Worm (Caenorhabditis elegans) whole organism, L4 larva: Measurements from ENCODE around the gene ttyh-1.
A peak's percentile ranks its signal among the peaks of the same experiment; 100 is the strongest.

Experiments used
- F26F4.8 ChIP-seq: fragments of 200-800 bp; sonication (Bioruptor generic); conservative IDR thresholded peaks from 2 replicates; pipeline ENCODE4 v1.3.6; 2022; ENCODE audit warnings: missing genetic modification characterization, missing compliant biosample characterization
- F44E2.7 ChIP-seq: fragments of 200-800 bp; sonication (Bioruptor generic); IDR thresholded peaks from 2 replicates; pipeline ENCODE4 v2.1.2; 2022; ENCODE audit warnings: missing genetic modification characterization, missing compliant biosample characterization
- F49E8.2 ChIP-seq: sonication (generic microtip); optimal IDR thresholded peaks from 2 replicates; lab custom pipeline; 2016; ENCODE audit warnings: missing compliant biosample characterization, mild to moderate bottlenecking, missing genetic modification characterization, borderline replicate concordance
- R02D3.7 ChIP-seq: fragments of 150-350 bp; sonication (generic microtip); optimal IDR thresholded peaks from 3 replicates; lab custom pipeline; 2014; ENCODE audit warnings: missing biosample characterization, missing genetic modification characterization
- T26A8.4 ChIP-seq: fragments of 200-800 bp; sonication (Bioruptor generic); IDR thresholded peaks from 2 replicates; pipeline ENCODE4 v1.3.6; 2022; ENCODE audit warnings: missing genetic modification characterization, missing compliant biosample characterization
- aha-1 ChIP-seq: fragments of 150-350 bp; peaks from one replicate; lab custom pipeline; 2014; ENCODE audit warnings: missing biosample characterization, missing genetic modification characterization
- arid-1 ChIP-seq: fragments of 200-800 bp; sonication (Bioruptor generic); conservative IDR thresholded peaks from 2 replicates; pipeline ENCODE4 v1.3.6; 2022; ENCODE audit warnings: missing genetic modification reagents, missing genetic modification characterization, missing compliant biosample characterization
- ceh-28 ChIP-seq: fragments of 150-350 bp; optimal IDR thresholded peaks from 2 replicates; lab custom pipeline; 2014; ENCODE audit warnings: missing biosample characterization, missing genetic modification reagents, missing genetic modification characterization
- ceh-32 ChIP-seq: sonication (generic microtip); optimal IDR thresholded peaks from 2 replicates; lab custom pipeline; 2016; ENCODE audit warnings: mild to moderate bottlenecking, missing genetic modification characterization, missing compliant biosample characterization; ENCODE audit not compliant: poor library complexity
- ceh-44 ChIP-seq: fragments of 200-800 bp; sonication (Bioruptor generic); IDR thresholded peaks from 2 replicates; pipeline ENCODE4 v1.3.6; 2022; ENCODE audit warnings: missing genetic modification reagents, missing genetic modification characterization, missing compliant biosample characterization
- ceh-62 ChIP-seq: sonication (generic microtip); optimal IDR thresholded peaks from 2 replicates; lab custom pipeline; 2017; ENCODE audit warnings: missing biosample characterization, missing genetic modification characterization
- ces-1 ChIP-seq: fragments of 150-350 bp; sonication (generic microtip); optimal IDR thresholded peaks from 4 replicates; lab custom pipeline; 2014; ENCODE audit warnings: missing biosample characterization, missing genetic modification reagents, missing genetic modification characterization
- cey-2 ChIP-seq: sonication (generic microtip); optimal IDR thresholded peaks from 3 replicates; lab custom pipeline; 2017; ENCODE audit warnings: missing genetic modification characterization, mild to moderate bottlenecking, missing compliant biosample characterization, antibody characterized with exemption, borderline replicate concordance; ENCODE audit not compliant: insufficient read depth
- daf-16 ChIP-seq, 3 experiments: sonication (generic microtip); optimal IDR thresholded peaks; 2 replicates each; lab custom pipeline; 2016 to 2017; ENCODE audit warnings: missing genetic modification characterization in 3 of 3, missing genetic modification reagents in 3 of 3, mild to moderate bottlenecking in 2 of 3, missing compliant biosample characterization in 2 of 3, missing biosample characterization in 1 of 3, moderate library complexity in 1 of 3
- daf-19 ChIP-seq: fragments of 200-800 bp; sonication (Bioruptor generic); conservative IDR thresholded peaks from 2 replicates; pipeline ENCODE4 v1.3.6; 2022; ENCODE audit warnings: missing genetic modification characterization, missing compliant biosample characterization
- dmd-6 ChIP-seq: fragments of 200-800 bp; sonication (Bioruptor generic); IDR thresholded peaks from 2 replicates; pipeline ENCODE4 v1.3.6; 2022; ENCODE audit warnings: missing genetic modification reagents, missing genetic modification characterization, missing compliant biosample characterization
- dmd-8 ChIP-seq: fragments of 200-800 bp; sonication (Bioruptor generic); IDR thresholded peaks from 2 replicates; pipeline ENCODE4 v1.3.6; 2022; ENCODE audit warnings: missing genetic modification characterization, missing compliant biosample characterization
- duxl-1 ChIP-seq: sonication (generic microtip); optimal IDR thresholded peaks from 2 replicates; lab custom pipeline; 2016; ENCODE audit warnings: mild to moderate bottlenecking, missing genetic modification characterization, moderate library complexity, missing compliant biosample characterization; ENCODE audit not compliant: poor library complexity
- dve-1 ChIP-seq: sonication (generic microtip); optimal IDR thresholded peaks from 2 replicates; lab custom pipeline; 2017; ENCODE audit warnings: antibody characterized with exemption, mild to moderate bottlenecking, missing genetic modification characterization, missing compliant biosample characterization; ENCODE audit not compliant: insufficient read depth
- egl-27 ChIP-seq: sonication (generic microtip); optimal IDR thresholded peaks from 3 replicates; lab custom pipeline; 2017; ENCODE audit warnings: missing biosample characterization, missing genetic modification reagents, missing genetic modification characterization
- fkh-10 ChIP-seq: fragments of 150-350 bp; optimal IDR thresholded peaks from 2 replicates; lab custom pipeline; 2014; ENCODE audit warnings: missing biosample characterization, missing genetic modification reagents, missing genetic modification characterization
- hif-1 ChIP-seq, 2 experiments: sonication (generic microtip); optimal IDR thresholded peaks; 2 replicates each; lab custom pipeline; 2016 to 2017; ENCODE audit warnings: missing compliant biosample characterization in 2 of 2, missing genetic modification characterization in 2 of 2, missing genetic modification reagents in 2 of 2, missing genotype in 2 of 2, mild to moderate bottlenecking in 1 of 2
- hlh-11 ChIP-seq: fragments of 200-800 bp; sonication (Bioruptor generic); optimal IDR thresholded peaks from 2 replicates; lab custom pipeline; 2018; ENCODE audit warnings: mild to moderate bottlenecking, missing genetic modification characterization, missing compliant biosample characterization
- hmg-1.1 ChIP-seq: fragments of 200-800 bp; sonication (Bioruptor generic); IDR thresholded peaks from 2 replicates; pipeline ENCODE4 v1.3.6; 2022; ENCODE audit warnings: missing genetic modification reagents, missing genetic modification characterization, missing compliant biosample characterization
- lim-7 ChIP-seq: fragments of 200-800 bp; sonication (Bioruptor generic); IDR thresholded peaks from 2 replicates; pipeline ENCODE4 v1.3.6; 2022; ENCODE audit warnings: missing genetic modification characterization, missing compliant biosample characterization
- madf-9 ChIP-seq: fragments of 200-800 bp; sonication (Bioruptor generic); conservative IDR thresholded peaks from 2 replicates; pipeline ENCODE4 v1.3.6; 2022; ENCODE audit warnings: missing genetic modification reagents, missing genetic modification characterization, missing compliant biosample characterization
- mdt-29 ChIP-seq: fragments of 200-800 bp; sonication (Bioruptor generic); IDR thresholded peaks from 2 replicates; pipeline ENCODE4 v1.3.6; 2022; ENCODE audit warnings: missing genetic modification reagents, missing genetic modification characterization, missing compliant biosample characterization
- mep-1 ChIP-seq: fragments of 150-350 bp; sonication (generic microtip); optimal IDR thresholded peaks from 3 replicates; lab custom pipeline; 2014; ENCODE audit warnings: missing biosample characterization, missing genetic modification characterization
- mxl-2 ChIP-seq: fragments of 200-800 bp; sonication (Bioruptor generic); conservative IDR thresholded peaks from 2 replicates; pipeline ENCODE4 v1.3.6; 2022; ENCODE audit warnings: missing genetic modification reagents, missing genetic modification characterization, missing compliant biosample characterization
- mxl-3 ChIP-seq: fragments of 200-800 bp; sonication (Bioruptor generic); optimal IDR thresholded peaks from 2 replicates; lab custom pipeline; 2018; ENCODE audit warnings: mild to moderate bottlenecking, missing genetic modification characterization, missing compliant biosample characterization
- nhr-102 ChIP-seq: sonication (generic microtip); optimal IDR thresholded peaks from 2 replicates; lab custom pipeline; 2016; ENCODE audit warnings: mild to moderate bottlenecking, missing genetic modification characterization, moderate library complexity, missing compliant biosample characterization
- nhr-25 ChIP-seq: sonication (generic microtip); optimal IDR thresholded peaks from 2 replicates; lab custom pipeline; 2017; ENCODE audit warnings: missing genetic modification characterization, mild to moderate bottlenecking, missing compliant biosample characterization, antibody characterized with exemption, moderate library complexity, borderline replicate concordance; ENCODE audit not compliant: insufficient read depth
- nhr-28 ChIP-seq: fragments of 150-350 bp; optimal IDR thresholded peaks from 2 replicates; lab custom pipeline; 2014; ENCODE audit warnings: missing biosample characterization, missing genetic modification characterization
- nhr-6 ChIP-seq: fragments of 150-350 bp; optimal IDR thresholded peaks from 2 replicates; lab custom pipeline; 2014; ENCODE audit warnings: missing biosample characterization, missing genetic modification characterization
- nhr-76 ChIP-seq: fragments of 150-350 bp; optimal IDR thresholded peaks from 2 replicates; lab custom pipeline; 2014; ENCODE audit warnings: missing biosample characterization, missing genetic modification characterization
- php-3 ChIP-seq: fragments of 200-800 bp; sonication (Bioruptor generic); IDR thresholded peaks from 2 replicates; pipeline ENCODE4 v1.3.6; 2022; ENCODE audit warnings: missing genetic modification reagents, missing genetic modification characterization, missing compliant biosample characterization
- skn-1 ChIP-seq: fragments of 150-350 bp; optimal IDR thresholded peaks from 2 replicates; lab custom pipeline; 2014; ENCODE audit warnings: missing biosample characterization, missing genetic modification characterization
- snpc-4 ChIP-seq: fragments of 150-350 bp; optimal IDR thresholded peaks from 2 replicates; lab custom pipeline; 2014; ENCODE audit warnings: missing biosample characterization, missing genetic modification characterization
- spr-3 ChIP-seq: fragments of 200-800 bp; sonication (Bioruptor generic); optimal IDR thresholded peaks from 2 replicates; lab custom pipeline; 2018; ENCODE audit warnings: mild to moderate bottlenecking, missing genetic modification characterization, missing compliant biosample characterization
- unc-130 ChIP-seq: sonication (generic microtip); optimal IDR thresholded peaks from 2 replicates; lab custom pipeline; 2016; ENCODE audit warnings: missing genetic modification reagents, missing genetic modification characterization, missing compliant biosample characterization
- unc-39 ChIP-seq: sonication (generic microtip); optimal IDR thresholded peaks from 2 replicates; lab custom pipeline; 2017; ENCODE audit warnings: missing biosample characterization, missing genetic modification characterization
- unc-62 ChIP-seq, 3 experiments: fragments of 150-350 bp in 1 of 3; sonication (generic microtip); optimal IDR thresholded peaks in 2 of 3; peaks in 1 of 3; 1 replicate in 1 of 3; 2 replicates in 2 of 3; lab custom pipeline; 2014 to 2017; ENCODE audit warnings: missing biosample characterization in 3 of 3, missing genetic modification characterization in 3 of 3, missing genetic modification reagents in 3 of 3, missing genotype in 1 of 3
- zfp-2 ChIP-seq: sonication (generic microtip); optimal IDR thresholded peaks from 2 replicates; lab custom pipeline; 2016; ENCODE audit warnings: mild to moderate bottlenecking, missing genetic modification characterization, missing compliant biosample characterization
- zip-11 ChIP-seq: fragments of 200-800 bp; sonication (Bioruptor generic); IDR thresholded peaks from 2 replicates; pipeline ENCODE4 v1.3.6; 2022; ENCODE audit warnings: missing genetic modification characterization, missing compliant biosample characterization
- ztf-11 ChIP-seq: fragments of 150-350 bp; optimal IDR thresholded peaks from 2 replicates; lab custom pipeline; 2014; ENCODE audit warnings: missing biosample characterization, missing genetic modification characterization

The ttyh-1 gene

DNA sequence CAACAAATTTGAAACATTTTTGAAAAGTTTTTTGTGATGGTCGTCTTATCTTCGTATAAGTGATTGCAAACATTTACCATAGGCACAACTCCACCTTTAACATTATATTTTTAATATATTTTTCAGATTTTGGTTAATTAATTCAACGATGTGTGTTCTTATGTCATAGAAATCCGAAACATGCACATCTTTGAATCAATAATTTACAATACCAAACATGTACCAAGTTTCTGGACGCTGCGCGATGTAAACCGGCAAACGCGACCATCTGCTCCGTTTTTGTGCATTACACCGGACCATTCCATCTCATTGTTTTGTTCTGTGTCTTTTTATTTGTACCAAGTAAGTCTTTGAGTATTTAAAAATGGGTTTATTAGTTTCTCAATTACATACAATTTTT is 11.0 kb upstream of the ttyh-1 start, which contains the start of gene pgp-4:
Gene pgp-4, plus strand, starts transcription at position 301 of the 400 bp plus-strand sequence.
- TF ChIP-seq nhr-25 (tag; lab: Kevin White, UChicago): no peak
- TF ChIP-seq madf-9: no peak
- TF ChIP-seq zip-11: no peak
- TF ChIP-seq mdt-29 (GFP tag; lab: Robert Waterston, UW): no peak
- no peak for TF ChIP-seq mep-1 (tag; lab: Kevin White, UChicago)
- no peak for TF ChIP-seq skn-1
- no peak for TF ChIP-seq duxl-1
- no peak for TF ChIP-seq unc-130 (GFP tag; lab: Kevin White, UChicago)
- TF ChIP-seq zfp-2 (tag; lab: Kevin White, UChicago): no peak
- no peak for TF ChIP-seq F44E2.7 (GFP tag; lab: Robert Waterston, UW)
- TF ChIP-seq R02D3.7 (tag; lab: Kevin White, UChicago): no peak
- no peak for TF ChIP-seq dve-1
- TF ChIP-seq mxl-2 (GFP tag; lab: Robert Waterston, UW): no peak
- no peak for TF ChIP-seq hlh-11 (tag; lab: Kevin White, UChicago)
- TF ChIP-seq T26A8.4 (GFP tag; lab: Robert Waterston, UW): no peak
- TF ChIP-seq ceh-28: no peak
- no peak for TF ChIP-seq ces-1
- no peak for TF ChIP-seq cey-2 (tag; lab: Kevin White, UChicago)

DNA sequence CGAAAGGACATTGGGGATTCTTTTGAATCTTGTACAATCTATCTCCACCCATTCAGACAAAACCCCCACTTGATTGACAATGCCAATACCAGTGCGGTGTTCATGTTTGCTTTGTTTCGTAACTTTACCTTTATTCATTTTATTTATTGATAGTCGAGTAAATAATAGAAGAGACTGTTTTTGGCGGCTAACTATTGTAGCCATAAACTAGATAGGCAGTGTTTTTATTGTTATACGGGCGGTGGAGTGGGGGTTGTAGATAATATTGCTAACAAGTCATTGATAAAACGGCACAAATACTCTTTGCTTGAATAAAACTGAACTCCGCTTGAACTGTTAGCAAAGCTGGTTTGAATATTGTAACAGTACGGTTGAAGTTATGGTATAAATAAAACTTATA is 3.6 kb upstream of the ttyh-1 start:
- no peak for TF ChIP-seq arid-1
- TF ChIP-seq spr-3 (GFP tag; lab: Kevin White, UChicago): no peak
- TF ChIP-seq nhr-28 (tag; lab: Kevin White, UChicago): peak; percentile 51
- TF ChIP-seq ceh-44 (GFP tag; lab: Robert Waterston, UW): no peak
- TF ChIP-seq dve-1: peak; percentile 61
- no peak for TF ChIP-seq aha-1 (tag; lab: Kevin White, UChicago)
- peak; percentile 4 for TF ChIP-seq hlh-11 (tag; lab: Kevin White, UChicago)
- no peak for TF ChIP-seq mep-1 (tag; lab: Kevin White, UChicago)
- no peak for TF ChIP-seq daf-16 (GFP tag; optimal IDR thresholded peaks at IDR 0.05; lab: Kevin White, UChicago)
- peak; percentile 83 for TF ChIP-seq daf-16 (tag; optimal IDR thresholded peaks at IDR 0.05; lab: Kevin White, UChicago)
- peak; percentile 71 for TF ChIP-seq php-3 (GFP tag; lab: Robert Waterston, UW)
- no peak for TF ChIP-seq lim-7 (GFP tag; lab: Robert Waterston, UW)
- TF ChIP-seq F26F4.8 (GFP tag; lab: Robert Waterston, UW): no peak

DNA sequence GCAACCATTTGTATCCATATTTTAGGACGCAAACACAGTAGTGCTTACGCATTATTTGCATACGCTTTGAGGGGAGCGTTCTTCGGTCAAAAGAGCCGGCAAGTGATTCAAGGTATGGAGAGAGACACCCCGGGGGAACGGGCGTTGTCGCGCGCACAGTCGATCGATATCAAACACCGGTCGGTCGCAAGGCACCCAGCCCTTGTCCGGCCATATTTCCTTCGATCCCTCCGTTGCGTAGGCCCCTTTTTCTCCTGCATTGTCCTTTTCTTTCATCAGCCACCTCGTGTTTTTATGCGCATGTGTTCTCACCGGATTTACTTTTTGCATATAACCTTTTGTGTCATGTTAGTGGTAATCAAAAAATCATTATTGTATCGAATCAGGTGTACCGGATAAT is 2.5 kb upstream of the ttyh-1 start:
- TF ChIP-seq spr-3 (GFP tag; lab: Kevin White, UChicago): no peak
- TF ChIP-seq duxl-1: no peak
- TF ChIP-seq ceh-62: no peak
- no peak for TF ChIP-seq hif-1 (tag; optimal IDR thresholded peaks at IDR 0.05; lab: Kevin White, UChicago)
- no peak for TF ChIP-seq F49E8.2
- no peak for TF ChIP-seq mdt-29 (GFP tag; lab: Robert Waterston, UW)

DNA sequence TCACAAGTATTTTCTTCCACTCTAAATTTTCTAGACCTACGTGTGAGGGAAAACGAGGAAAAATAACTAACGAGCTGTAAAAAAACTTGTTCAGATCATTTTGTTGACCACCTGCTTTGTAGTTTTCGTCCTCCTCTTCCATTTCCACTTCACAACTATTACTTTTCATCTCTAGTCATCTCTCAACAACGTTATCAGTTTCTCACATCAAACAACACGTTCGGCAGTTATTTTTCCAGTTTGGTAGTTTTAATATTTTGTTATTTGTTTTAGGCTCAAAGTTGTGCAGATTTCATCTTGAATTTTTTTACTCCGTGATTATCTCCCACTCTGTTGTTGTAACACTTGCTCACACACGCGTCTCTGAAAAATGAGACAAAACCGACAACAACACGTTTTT is 1.4 kb upstream of the ttyh-1 start:
- TF ChIP-seq egl-27 (tag; lab: Kevin White, UChicago) (no peak), ceh-32 (tag; lab: Kevin White, UChicago) (no peak), zip-11 (no peak), nhr-76 (tag; lab: Kevin White, UChicago) (no peak), ztf-11 (no peak), unc-62 (GFP tag; optimal IDR thresholded peaks at IDR 0.05 in 1 of 2; lab: Kevin White, UChicago) (no peak), unc-62 (tag; optimal IDR thresholded peaks at IDR 0.05; lab: Kevin White, UChicago) (no peak), mxl-3 (GFP tag; lab: Kevin White, UChicago) (no peak), R02D3.7 (tag; lab: Kevin White, UChicago) (no peak), dmd-8 (GFP tag; lab: Robert Waterston, UW) (no peak), aha-1 (tag; lab: Kevin White, UChicago) (peak; percentile 49), daf-19 (GFP tag; lab: Robert Waterston, UW) (no peak), snpc-4 (tag; lab: Kevin White, UChicago) (no peak), F44E2.7 (GFP tag; lab: Robert Waterston, UW) (no peak), unc-39 (tag; lab: Kevin White, UChicago) (no peak), nhr-28 (tag; lab: Kevin White, UChicago) (peak; percentile 73), madf-9 (no peak), hmg-1.1 (no peak), nhr-102 (tag; lab: Kevin White, UChicago) (no peak), dve-1 (peak; percentile 20), fkh-10 (GFP tag; lab: Kevin White, UChicago) (no peak), dmd-6 (GFP tag; lab: Robert Waterston, UW) (peak; percentile 11; the same call in 1 of the 2 replicates), nhr-6 (tag; lab: Kevin White, UChicago) (no peak)
